Worm (Caenorhabditis elegans) whole organism, L4 larva: Measurements from ENCODE around the gene twk-36.

Source experiments
- D1046.2 ChIP-seq: fragments of 200-800 bp; sonication (Bioruptor generic); IDR thresholded peaks from 2 replicates; pipeline ENCODE4 v1.3.6; 2022; ENCODE audit warnings: missing genetic modification characterization, missing compliant biosample characterization
- F26F4.8 ChIP-seq: fragments of 200-800 bp; sonication (Bioruptor generic); conservative IDR thresholded peaks from 2 replicates; pipeline ENCODE4 v1.3.6; 2022; ENCODE audit warnings: missing genetic modification characterization, missing compliant biosample characterization
- F44E2.7 ChIP-seq: fragments of 200-800 bp; sonication (Bioruptor generic); IDR thresholded peaks from 2 replicates; pipeline ENCODE4 v2.1.2; 2022; ENCODE audit warnings: missing genetic modification characterization, missing compliant biosample characterization
- F49E8.2 ChIP-seq: sonication (generic microtip); optimal IDR thresholded peaks from 2 replicates; lab custom pipeline; 2016; ENCODE audit warnings: missing compliant biosample characterization, mild to moderate bottlenecking, missing genetic modification characterization, borderline replicate concordance
- T20F7.1 ChIP-seq: fragments of 200-800 bp; sonication (Bioruptor generic); optimal IDR thresholded peaks from 2 replicates; lab custom pipeline; 2018; ENCODE audit warnings: mild to moderate bottlenecking, missing genetic modification characterization, missing compliant biosample characterization
- T26A8.4 ChIP-seq: fragments of 200-800 bp; sonication (Bioruptor generic); IDR thresholded peaks from 2 replicates; pipeline ENCODE4 v1.3.6; 2022; ENCODE audit warnings: missing genetic modification characterization, missing compliant biosample characterization
- Y48G9A.11 ChIP-seq: fragments of 200-800 bp; sonication (Bioruptor generic); IDR thresholded peaks from 2 replicates; pipeline ENCODE4 v1.3.6; 2022; ENCODE audit warnings: missing genetic modification reagents, missing genetic modification characterization, missing compliant biosample characterization
- Y5F2A.4 ChIP-seq: fragments of 200-800 bp; sonication (Bioruptor generic); optimal IDR thresholded peaks from 2 replicates; lab custom pipeline; 2018; ENCODE audit warnings: mild to moderate bottlenecking, missing genetic modification characterization, missing compliant biosample characterization
- Y75B8A.6 ChIP-seq: fragments of 200-800 bp; sonication (Bioruptor generic); IDR thresholded peaks from 2 replicates; pipeline ENCODE4 v1.3.6; 2022; ENCODE audit warnings: missing genetic modification reagents, missing genetic modification characterization, missing compliant biosample characterization
- ZK337.2 ChIP-seq: fragments of 200-800 bp; sonication (Bioruptor generic); IDR thresholded peaks from 2 replicates; pipeline ENCODE4 v1.3.6; 2022; ENCODE audit warnings: missing genetic modification reagents, missing genetic modification characterization, missing compliant biosample characterization
- aha-1 ChIP-seq: fragments of 150-350 bp; peaks from one replicate; lab custom pipeline; 2014; ENCODE audit warnings: missing biosample characterization, missing genetic modification characterization
- arid-1 ChIP-seq: fragments of 200-800 bp; sonication (Bioruptor generic); conservative IDR thresholded peaks from 2 replicates; pipeline ENCODE4 v1.3.6; 2022; ENCODE audit warnings: missing genetic modification reagents, missing genetic modification characterization, missing compliant biosample characterization
- attf-4 ChIP-seq: sonication (generic microtip); optimal IDR thresholded peaks from 3 replicates; lab custom pipeline; 2017; ENCODE audit warnings: missing biosample characterization, missing genetic modification characterization
- ceh-20 ChIP-seq: fragments of 200-800 bp; sonication (Bioruptor generic); IDR thresholded peaks from 2 replicates; pipeline ENCODE4 v1.3.6; 2022; ENCODE audit warnings: missing genetic modification reagents, missing genetic modification characterization, missing compliant biosample characterization
- ceh-32 ChIP-seq: sonication (generic microtip); optimal IDR thresholded peaks from 2 replicates; lab custom pipeline; 2016; ENCODE audit warnings: mild to moderate bottlenecking, missing genetic modification characterization, missing compliant biosample characterization; ENCODE audit not compliant: poor library complexity
- ceh-44 ChIP-seq: fragments of 200-800 bp; sonication (Bioruptor generic); IDR thresholded peaks from 2 replicates; pipeline ENCODE4 v1.3.6; 2022; ENCODE audit warnings: missing genetic modification reagents, missing genetic modification characterization, missing compliant biosample characterization
- ceh-62 ChIP-seq: sonication (generic microtip); optimal IDR thresholded peaks from 2 replicates; lab custom pipeline; 2017; ENCODE audit warnings: missing biosample characterization, missing genetic modification characterization
- daf-12 ChIP-seq: fragments of 150-350 bp; optimal IDR thresholded peaks from 2 replicates; lab custom pipeline; 2014; ENCODE audit warnings: missing biosample characterization, missing genetic modification reagents, missing genetic modification characterization
- daf-19 ChIP-seq: fragments of 200-800 bp; sonication (Bioruptor generic); conservative IDR thresholded peaks from 2 replicates; pipeline ENCODE4 v1.3.6; 2022; ENCODE audit warnings: missing genetic modification characterization, missing compliant biosample characterization
- dpl-1 ChIP-seq: fragments of 150-350 bp; optimal IDR thresholded peaks from 2 replicates; lab custom pipeline; 2014; ENCODE audit warnings: missing biosample characterization, missing genetic modification reagents, missing genetic modification characterization
- egl-27 ChIP-seq: sonication (generic microtip); optimal IDR thresholded peaks from 3 replicates; lab custom pipeline; 2017; ENCODE audit warnings: missing biosample characterization, missing genetic modification reagents, missing genetic modification characterization
- egl-43 ChIP-seq: fragments of 200-800 bp; sonication (Bioruptor generic); IDR thresholded peaks from 2 replicates; pipeline ENCODE4 v1.3.6; 2022; ENCODE audit warnings: missing genetic modification reagents, missing genetic modification characterization, missing compliant biosample characterization
- fkh-10 ChIP-seq: fragments of 150-350 bp; optimal IDR thresholded peaks from 2 replicates; lab custom pipeline; 2014; ENCODE audit warnings: missing biosample characterization, missing genetic modification reagents, missing genetic modification characterization
- gei-8 ChIP-seq: fragments of 200-800 bp; sonication (Bioruptor generic); optimal IDR thresholded peaks from 2 replicates; lab custom pipeline; 2018; ENCODE audit warnings: mild to moderate bottlenecking, missing genetic modification characterization, missing compliant biosample characterization
- hlh-30 ChIP-seq: sonication (generic microtip); optimal IDR thresholded peaks from 2 replicates; lab custom pipeline; 2017; ENCODE audit warnings: antibody characterized with exemption, mild to moderate bottlenecking, missing genetic modification characterization, missing compliant biosample characterization; ENCODE audit not compliant: insufficient read depth
- hmg-1.1 ChIP-seq: fragments of 200-800 bp; sonication (Bioruptor generic); IDR thresholded peaks from 2 replicates; pipeline ENCODE4 v1.3.6; 2022; ENCODE audit warnings: missing genetic modification reagents, missing genetic modification characterization, missing compliant biosample characterization
- lin-13 ChIP-seq: fragments of 150-350 bp; optimal IDR thresholded peaks from 2 replicates; lab custom pipeline; 2014; ENCODE audit warnings: missing biosample characterization, missing genetic modification reagents, missing genetic modification characterization
- lin-15B ChIP-seq: fragments of 150-350 bp; sonication (generic microtip); optimal IDR thresholded peaks from 3 replicates; lab custom pipeline; 2014; ENCODE audit warnings: missing biosample characterization, missing genetic modification characterization
- lin-38 ChIP-seq: fragments of 200-800 bp; sonication (Bioruptor generic); IDR thresholded peaks from 2 replicates; pipeline ENCODE4 v1.3.6; 2022; ENCODE audit warnings: missing genetic modification reagents, missing genetic modification characterization, missing compliant biosample characterization
- lir-3 ChIP-seq: sonication (generic microtip); optimal IDR thresholded peaks from 2 replicates; lab custom pipeline; 2016; ENCODE audit warnings: mild to moderate bottlenecking, missing genetic modification characterization, missing compliant biosample characterization
- madf-9 ChIP-seq: fragments of 200-800 bp; sonication (Bioruptor generic); conservative IDR thresholded peaks from 2 replicates; pipeline ENCODE4 v1.3.6; 2022; ENCODE audit warnings: missing genetic modification reagents, missing genetic modification characterization, missing compliant biosample characterization
- mdt-29 ChIP-seq: fragments of 200-800 bp; sonication (Bioruptor generic); IDR thresholded peaks from 2 replicates; pipeline ENCODE4 v1.3.6; 2022; ENCODE audit warnings: missing genetic modification reagents, missing genetic modification characterization, missing compliant biosample characterization
- mep-1 ChIP-seq: fragments of 150-350 bp; sonication (generic microtip); optimal IDR thresholded peaks from 3 replicates; lab custom pipeline; 2014; ENCODE audit warnings: missing biosample characterization, missing genetic modification characterization
- mes-2 ChIP-seq: sonication (generic microtip); optimal IDR thresholded peaks from 2 replicates; lab custom pipeline; 2016; ENCODE audit warnings: missing genotype, mild to moderate bottlenecking, missing genetic modification characterization, missing compliant biosample characterization; ENCODE audit not compliant: poor library complexity, severe bottlenecking
- nhr-11 ChIP-seq: fragments of 150-350 bp; optimal IDR thresholded peaks from 2 replicates; lab custom pipeline; 2014; ENCODE audit warnings: missing biosample characterization, missing genetic modification characterization
- nhr-237 ChIP-seq: sonication (generic microtip); optimal IDR thresholded peaks from 2 replicates; lab custom pipeline; 2017; ENCODE audit warnings: missing biosample characterization, missing genetic modification characterization
- nhr-25 ChIP-seq: sonication (generic microtip); optimal IDR thresholded peaks from 2 replicates; lab custom pipeline; 2017; ENCODE audit warnings: missing genetic modification characterization, mild to moderate bottlenecking, missing compliant biosample characterization, antibody characterized with exemption, moderate library complexity, borderline replicate concordance; ENCODE audit not compliant: insufficient read depth
- nhr-28 ChIP-seq: fragments of 150-350 bp; optimal IDR thresholded peaks from 2 replicates; lab custom pipeline; 2014; ENCODE audit warnings: missing biosample characterization, missing genetic modification characterization
- nhr-41 ChIP-seq: fragments of 200-800 bp; sonication (Bioruptor generic); IDR thresholded peaks from 2 replicates; pipeline ENCODE4 v1.3.6; 2022; ENCODE audit warnings: missing genetic modification reagents, missing genetic modification characterization, missing compliant biosample characterization
- nhr-6 ChIP-seq: fragments of 150-350 bp; optimal IDR thresholded peaks from 2 replicates; lab custom pipeline; 2014; ENCODE audit warnings: missing biosample characterization, missing genetic modification characterization
- nhr-76 ChIP-seq: fragments of 150-350 bp; optimal IDR thresholded peaks from 2 replicates; lab custom pipeline; 2014; ENCODE audit warnings: missing biosample characterization, missing genetic modification characterization
- pqm-1 ChIP-seq: sonication (generic microtip); optimal IDR thresholded peaks from 2 replicates; lab custom pipeline; 2017; ENCODE audit warnings: missing biosample characterization, missing genetic modification characterization
- saeg-2 ChIP-seq: fragments of 200-800 bp; sonication (Bioruptor generic); IDR thresholded peaks from 2 replicates; pipeline ENCODE4 v1.3.6; 2022; ENCODE audit warnings: missing genetic modification reagents, missing genetic modification characterization, missing compliant biosample characterization
- set-16 ChIP-seq: fragments of 200-800 bp; sonication (Bioruptor generic); IDR thresholded peaks from 2 replicates; pipeline ENCODE4 v1.3.6; 2022; ENCODE audit warnings: missing genetic modification reagents, missing genetic modification characterization, missing compliant biosample characterization
- skn-1 ChIP-seq: fragments of 150-350 bp; optimal IDR thresholded peaks from 2 replicates; lab custom pipeline; 2014; ENCODE audit warnings: missing biosample characterization, missing genetic modification characterization
- snpc-1.2 ChIP-seq: fragments of 200-800 bp; sonication (Bioruptor generic); IDR thresholded peaks from 2 replicates; pipeline ENCODE4 v1.3.6; 2022; ENCODE audit warnings: missing genetic modification reagents, missing genetic modification characterization, missing compliant biosample characterization
- spr-1 ChIP-seq: sonication (generic microtip); optimal IDR thresholded peaks from 2 replicates; lab custom pipeline; 2016; ENCODE audit warnings: mild to moderate bottlenecking, missing genetic modification characterization, missing compliant biosample characterization
- spr-3 ChIP-seq: fragments of 200-800 bp; sonication (Bioruptor generic); optimal IDR thresholded peaks from 2 replicates; lab custom pipeline; 2018; ENCODE audit warnings: mild to moderate bottlenecking, missing genetic modification characterization, missing compliant biosample characterization
- tag-97 ChIP-seq: fragments of 200-800 bp; sonication (Bioruptor generic); IDR thresholded peaks from 2 replicates; pipeline ENCODE4 v1.3.6; 2022; ENCODE audit warnings: missing genetic modification characterization, missing compliant biosample characterization
- unc-130 ChIP-seq: sonication (generic microtip); optimal IDR thresholded peaks from 2 replicates; lab custom pipeline; 2016; ENCODE audit warnings: missing genetic modification reagents, missing genetic modification characterization, missing compliant biosample characterization
- unc-39 ChIP-seq: sonication (generic microtip); optimal IDR thresholded peaks from 2 replicates; lab custom pipeline; 2017; ENCODE audit warnings: missing biosample characterization, missing genetic modification characterization
- zip-2 ChIP-seq: fragments of 150-350 bp; optimal IDR thresholded peaks from 2 replicates; lab custom pipeline; 2014; ENCODE audit warnings: missing biosample characterization, missing genetic modification characterization
- ztf-7 ChIP-seq: fragments of 150-350 bp; optimal IDR thresholded peaks from 2 replicates; lab custom pipeline; 2014; ENCODE audit warnings: missing biosample characterization, missing genetic modification characterization

Gene twk-36

DNA sequence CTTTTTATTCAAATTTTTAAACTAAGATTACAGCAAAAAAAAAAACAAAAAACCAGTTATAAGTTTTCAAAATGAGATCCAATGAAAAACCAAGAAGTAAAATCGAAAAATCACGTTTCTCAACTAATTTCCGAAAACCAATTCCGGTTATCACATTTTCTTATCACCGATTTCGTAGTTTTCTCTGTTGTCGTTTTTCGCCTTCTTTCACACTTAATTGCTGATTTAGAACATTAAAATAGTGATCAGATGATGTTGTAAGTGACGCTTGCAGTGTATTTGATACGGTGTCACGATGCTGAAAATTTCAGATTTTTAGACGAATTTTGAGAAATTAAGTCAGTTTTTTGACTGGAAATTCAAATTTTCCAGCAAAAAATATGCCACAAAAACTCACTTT lies 33.4 kb upstream of the twk-36 start:
- TF ChIP-seq aha-1 (tag; lab: Kevin White, UChicago) (peak; percentile 13), D1046.2 (GFP tag; lab: Robert Waterston, UW) (no peak), ZK337.2 (GFP tag; lab: Robert Waterston, UW) (no peak), set-16 (GFP tag; lab: Robert Waterston, UW) (no peak), Y75B8A.6 (GFP tag; lab: Robert Waterston, UW) (no peak), ceh-62 (tag; lab: Kevin White, UChicago) (no peak), ceh-20 (GFP tag; lab: Robert Waterston, UW) (no peak), skn-1 (no peak), nhr-76 (tag; lab: Kevin White, UChicago) (no peak), lir-3 (tag; lab: Kevin White, UChicago) (no peak), madf-9 (GFP tag; lab: Robert Waterston, UW) (no peak), spr-1 (tag; lab: Kevin White, UChicago) (no peak), F44E2.7 (GFP tag; lab: Robert Waterston, UW) (no peak), tag-97 (GFP tag; lab: Robert Waterston, UW) (no peak), nhr-28 (peak; percentile 69), nhr-41 (GFP tag; lab: Robert Waterston, UW) (no peak), unc-130 (GFP tag; lab: Kevin White, UChicago) (no peak), T26A8.4 (GFP tag; lab: Robert Waterston, UW) (no peak), lin-15B (tag; lab: Kevin White, UChicago) (no peak), saeg-2 (no peak), Y48G9A.11 (GFP tag; lab: Robert Waterston, UW) (no peak), spr-3 (GFP tag; lab: Kevin White, UChicago) (no peak), F26F4.8 (no peak), daf-19 (GFP tag; lab: Robert Waterston, UW) (no peak), mes-2 (no peak), daf-12 (tag; lab: Kevin White, UChicago) (no peak), pqm-1 (tag; lab: Kevin White, UChicago) (peak; percentile 53), lin-13 (no peak), nhr-237 (no peak), attf-4 (tag; lab: Kevin White, UChicago) (no peak), nhr-6 (tag; lab: Kevin White, UChicago) (no peak), egl-43 (GFP tag; lab: Robert Waterston, UW) (no peak), mep-1 (tag; lab: Kevin White, UChicago) (peak; percentile 22), ceh-32 (tag; lab: Kevin White, UChicago) (no peak), arid-1 (GFP tag; lab: Robert Waterston, UW) (no peak), hmg-1.1 (no peak), nhr-25 (tag; lab: Kevin White, UChicago) (no peak), snpc-1.2 (GFP tag; lab: Robert Waterston, UW) (no peak), ceh-44 (GFP tag; lab: Robert Waterston, UW) (no peak), T20F7.1 (no peak), fkh-10 (GFP tag; lab: Kevin White, UChicago) (no peak), mdt-29 (GFP tag; lab: Robert Waterston, UW) (no peak), egl-27 (no peak), nhr-11 (no peak), F49E8.2 (tag; lab: Kevin White, UChicago) (no peak), hlh-30 (tag; lab: Kevin White, UChicago) (peak; percentile 63), lin-38 (no peak), unc-39 (tag; lab: Kevin White, UChicago) (no peak), ztf-7 (tag; lab: Kevin White, UChicago) (no peak), gei-8 (GFP tag; lab: Kevin White, UChicago) (no peak), dpl-1 (no peak), zip-2 (tag; lab: Kevin White, UChicago) (no peak), Y5F2A.4 (no peak)
